Fruit fly (Drosophila melanogaster) whole organism, prepupa: ENCODE measurements around the gene sphe.
A peak's percentile ranks its signal among the peaks of the same experiment; 100 is the strongest.

Source experiments
- Blimp-1 ChIP-seq: fragments of 200-800 bp; sonication (Bioruptor generic); optimal IDR thresholded peaks from 3 replicates; lab custom pipeline; 2017; ENCODE audit warnings: missing biosample characterization, missing genetic modification characterization, mild to moderate bottlenecking, moderate library complexity, missing genetic modification reagents
- CG10631 ChIP-seq: fragments of 200-800 bp; sonication (Bioruptor generic); optimal IDR thresholded peaks from 2 replicates; lab custom pipeline; 2016; ENCODE audit warnings: missing biosample characterization, missing genetic modification characterization
- CG11294 ChIP-seq: fragments of 200-800 bp; sonication (Bioruptor generic); IDR thresholded peaks from 2 replicates; pipeline ENCODE4 v1.3.6; 2022; ENCODE audit warnings: missing biosample characterization, missing genetic modification characterization
- CG11762 ChIP-seq: fragments of 200-800 bp; sonication (Bioruptor generic); optimal IDR thresholded peaks from 3 replicates; lab custom pipeline; 2016; ENCODE audit warnings: missing biosample characterization, missing genetic modification characterization; ENCODE audit not compliant: insufficient read depth
- CG15336 ChIP-seq: fragments of 200-800 bp; sonication (Bioruptor generic); IDR thresholded peaks from 2 replicates; pipeline ENCODE4 v1.3.6; 2022; ENCODE audit warnings: missing biosample characterization, missing genetic modification characterization
- CG1621 ChIP-seq: fragments of 200-800 bp; sonication (Bioruptor generic); optimal IDR thresholded peaks from 3 replicates; lab custom pipeline; 2018; ENCODE audit warnings: missing biosample characterization, mild to moderate bottlenecking, missing genetic modification characterization
- CG16779 ChIP-seq: fragments of 200-800 bp; sonication (Bioruptor generic); optimal IDR thresholded peaks from 3 replicates; lab custom pipeline; 2017; ENCODE audit warnings: missing biosample characterization, mild to moderate bottlenecking, missing genetic modification characterization
- CG3032 ChIP-seq: fragments of 200-800 bp; optimal IDR thresholded peaks from 2 replicates; lab custom pipeline; 2019; ENCODE audit warnings: missing biosample characterization, mild to moderate bottlenecking, missing genetic modification characterization, moderate library complexity
- CG31627 ChIP-seq: fragments of 200-800 bp; sonication (Bioruptor generic); optimal IDR thresholded peaks from 3 replicates; lab custom pipeline; 2016; ENCODE audit warnings: missing biosample characterization, missing genetic modification characterization
- CG32006 ChIP-seq: fragments of 200-800 bp; sonication (Bioruptor generic); optimal IDR thresholded peaks from 3 replicates; lab custom pipeline; 2017; ENCODE audit warnings: missing biosample characterization, mild to moderate bottlenecking, missing genetic modification characterization
- CG3919 ChIP-seq: fragments of 200-800 bp; sonication (Bioruptor generic); optimal IDR thresholded peaks from 3 replicates; lab custom pipeline; 2016; ENCODE audit warnings: missing biosample characterization, missing genetic modification characterization
- CG4318 ChIP-seq: fragments of 200-800 bp; sonication (Bioruptor generic); optimal IDR thresholded peaks from 3 replicates; lab custom pipeline; 2017; ENCODE audit warnings: missing biosample characterization, mild to moderate bottlenecking, missing genetic modification characterization
- CG6163 ChIP-seq: fragments of 200-800 bp; sonication (Bioruptor generic); IDR thresholded peaks from 3 replicates; pipeline ENCODE4 v1.3.6; 2022; ENCODE audit warnings: missing biosample characterization, missing genetic modification characterization
- CG6808 ChIP-seq: fragments of 200-800 bp; sonication (Bioruptor generic); optimal IDR thresholded peaks from 3 replicates; lab custom pipeline; 2017; ENCODE audit warnings: missing biosample characterization, missing genetic modification characterization, mild to moderate bottlenecking, moderate library complexity, missing genetic modification reagents
- CG6854 ChIP-seq: fragments of 200-800 bp; sonication (Bioruptor generic); optimal IDR thresholded peaks from 2 replicates; lab custom pipeline; 2017; ENCODE audit warnings: missing biosample characterization, mild to moderate bottlenecking, missing genetic modification characterization
- CG7368 ChIP-seq: fragments of 200-800 bp; sonication (Bioruptor generic); optimal IDR thresholded peaks from 3 replicates; lab custom pipeline; 2016; ENCODE audit warnings: missing biosample characterization, missing genetic modification characterization
- CG8119 ChIP-seq: fragments of 200-800 bp; sonication (Bioruptor generic); IDR thresholded peaks from 3 replicates; pipeline ENCODE4 v1.3.6; 2022; ENCODE audit warnings: missing biosample characterization, missing genetic modification characterization
- CG8632 ChIP-seq: fragments of 200-800 bp; sonication (Bioruptor generic); optimal IDR thresholded peaks from 3 replicates; lab custom pipeline; 2016; ENCODE audit warnings: missing biosample characterization, missing genetic modification characterization
- CG9139 ChIP-seq: fragments of 200-800 bp; sonication (Bioruptor generic); optimal IDR thresholded peaks from 3 replicates; lab custom pipeline; 2017; ENCODE audit warnings: missing biosample characterization, mild to moderate bottlenecking, missing genetic modification characterization
- Eip75B ChIP-seq: fragments of 200-800 bp; sonication (Bioruptor generic); optimal IDR thresholded peaks from 3 replicates; lab custom pipeline; 2016; ENCODE audit warnings: missing biosample characterization, missing genetic modification characterization
- Eip78C ChIP-seq: fragments of 200-800 bp; sonication (Bioruptor generic); peaks from one replicate; lab custom pipeline; 2016; ENCODE audit warnings: missing biosample characterization, missing genetic modification characterization
- Ets96B ChIP-seq: fragments of 200-800 bp; optimal IDR thresholded peaks from 2 replicates; lab custom pipeline; 2019; ENCODE audit warnings: missing biosample characterization, mild to moderate bottlenecking, missing genetic modification characterization, moderate library complexity
- Gug ChIP-seq: fragments of 200-800 bp; sonication (Bioruptor generic); IDR thresholded peaks from 2 replicates; pipeline ENCODE4 v1.3.6; 2022; ENCODE audit warnings: missing biosample characterization, missing genetic modification characterization
- Hr38 ChIP-seq: sonication (Bioruptor generic); optimal IDR thresholded peaks from 2 replicates; lab custom pipeline; 2016; ENCODE audit warnings: missing biosample characterization, missing genetic modification characterization
- Met ChIP-seq: fragments of 200-800 bp; sonication (Bioruptor generic); optimal IDR thresholded peaks from 3 replicates; lab custom pipeline; 2016; ENCODE audit warnings: missing biosample characterization, missing genetic modification characterization
- OdsH ChIP-seq: fragments of 200-800 bp; sonication (Bioruptor generic); optimal IDR thresholded peaks from 3 replicates; lab custom pipeline; 2016; ENCODE audit warnings: missing biosample characterization, missing genetic modification characterization
- Smox ChIP-seq: fragments of 200-800 bp; sonication (Bioruptor generic); optimal IDR thresholded peaks from 3 replicates; lab custom pipeline; 2016; ENCODE audit warnings: missing biosample characterization, missing genetic modification characterization
- Sox102F ChIP-seq: fragments of 200-800 bp; sonication (Bioruptor generic); optimal IDR thresholded peaks from 2 replicates; lab custom pipeline; 2016; ENCODE audit warnings: missing biosample characterization, mild to moderate bottlenecking, missing genetic modification characterization
- Sox14 ChIP-seq: fragments of 200-800 bp; sonication (Bioruptor generic); optimal IDR thresholded peaks from 3 replicates; lab custom pipeline; 2016; ENCODE audit warnings: missing biosample characterization, missing genetic modification characterization
- achi ChIP-seq: fragments of 200-800 bp; sonication (Bioruptor generic); optimal IDR thresholded peaks from 3 replicates; lab custom pipeline; 2016; ENCODE audit warnings: missing biosample characterization, missing genetic modification characterization
- acj6 ChIP-seq: fragments of 200-800 bp; sonication (Bioruptor generic); optimal IDR thresholded peaks from 3 replicates; lab custom pipeline; 2016; ENCODE audit warnings: missing biosample characterization, missing genetic modification characterization
- cyc ChIP-seq: fragments of 200-800 bp; sonication (Bioruptor generic); optimal IDR thresholded peaks from 3 replicates; lab custom pipeline; 2016; ENCODE audit warnings: missing biosample characterization, missing genetic modification characterization
- dac ChIP-seq: fragments of 200-800 bp; sonication (Bioruptor generic); optimal IDR thresholded peaks from 2 replicates; lab custom pipeline; 2017; ENCODE audit warnings: missing biosample characterization, mild to moderate bottlenecking, missing genetic modification characterization
- eg ChIP-seq: fragments of 200-800 bp; sonication (Bioruptor generic); IDR thresholded peaks from 3 replicates; pipeline ENCODE4 v1.3.6; 2022; ENCODE audit warnings: missing biosample characterization, missing genetic modification characterization
- esn ChIP-seq: fragments of 200-800 bp; sonication (Bioruptor generic); optimal IDR thresholded peaks from 2 replicates; lab custom pipeline; 2016; ENCODE audit warnings: missing biosample characterization, mild to moderate bottlenecking, missing genetic modification characterization, moderate library complexity
- fd59A ChIP-seq: fragments of 200-800 bp; sonication (Bioruptor generic); optimal IDR thresholded peaks from 2 replicates; lab custom pipeline; 2017; ENCODE audit warnings: missing biosample characterization, mild to moderate bottlenecking, missing genetic modification characterization, missing genetic modification reagents
- fd85E ChIP-seq: fragments of 200-800 bp; sonication (Bioruptor generic); optimal IDR thresholded peaks from 3 replicates; lab custom pipeline; 2016; ENCODE audit warnings: missing biosample characterization, missing genetic modification characterization
- fkh ChIP-seq: fragments of 200-800 bp; sonication (Bioruptor generic); optimal IDR thresholded peaks from 3 replicates; lab custom pipeline; 2017; ENCODE audit warnings: missing biosample characterization, mild to moderate bottlenecking, missing genetic modification characterization, moderate library complexity
- net ChIP-seq: fragments of 200-800 bp; sonication (Bioruptor generic); optimal IDR thresholded peaks from 3 replicates; lab custom pipeline; 2016; ENCODE audit warnings: missing biosample characterization, missing genetic modification characterization
- pdm3 ChIP-seq: fragments of 200-800 bp; sonication (Bioruptor generic); optimal IDR thresholded peaks from 3 replicates; lab custom pipeline; 2016; ENCODE audit warnings: missing biosample characterization, missing genetic modification characterization
- spab ChIP-seq: fragments of 200-800 bp; sonication (Bioruptor generic); optimal IDR thresholded peaks from 2 replicates; lab custom pipeline; 2017; ENCODE audit warnings: missing biosample characterization, mild to moderate bottlenecking, missing genetic modification characterization, missing genetic modification reagents
- ss ChIP-seq, 2 experiments: fragments of 200-800 bp; sonication (Bioruptor generic); optimal IDR thresholded peaks; 2 replicates in 1 of 2; 3 replicates in 1 of 2; lab custom pipeline; 2017 to 2018; ENCODE audit warnings: mild to moderate bottlenecking in 2 of 2, missing biosample characterization in 2 of 2, missing genetic modification characterization in 2 of 2, moderate library complexity in 1 of 2
- svp ChIP-seq: fragments of 200-800 bp; sonication (Bioruptor generic); peaks from one replicate; lab custom pipeline; 2016; ENCODE audit warnings: missing biosample characterization, missing genetic modification characterization

Gene sphe

dm6 chrX:16670262-16670661 is 31.5 kb downstream of the sphe start (continued):
- peak; percentile 27 for TF ChIP-seq achi
- TF ChIP-seq CG8119 (GFP tag; lab: Robert Waterston, UW), result peak; percentile 31; the same call in 1 of the 3 replicates
- no peak for TF ChIP-seq net

dm6 chrX:16669849-16670248 is 31.9 kb downstream of the sphe start:
- TF ChIP-seq esn (GFP tag; lab: Kevin White, UChicago) (no peak), Eip78C (GFP tag; lab: Kevin White, UChicago) (peak; percentile 51), Met (GFP tag; lab: Kevin White, UChicago) (peak; percentile 4), spab (GFP tag; lab: Kevin White, UChicago) (no peak)

- TF ChIP-seq eg (GFP tag; lab: Robert Waterston, UW), result no peak
- peak in 1 of 2 experiments; percentile 11 for TF ChIP-seq ss (GFP tag; optimal IDR thresholded peaks at IDR 0.05; lab: Kevin White, UChicago)
- TF ChIP-seq Eip78C (GFP tag; lab: Kevin White, UChicago), result peak; percentile 72
- no peak for TF ChIP-seq Sox102F
- TF ChIP-seq Eip75B (GFP tag; lab: Kevin White, UChicago), result no peak
- no peak for TF ChIP-seq pdm3
- TF ChIP-seq fkh (GFP tag; lab: Kevin White, UChicago), result peak; percentile 7
- TF ChIP-seq esn (GFP tag; lab: Kevin White, UChicago), result no peak
- peak; percentile 70 for TF ChIP-seq svp
- TF ChIP-seq fd59A (GFP tag; lab: Kevin White, UChicago), result no peak
- no peak for TF ChIP-seq CG11294 (GFP tag; lab: Robert Waterston, UW)
- no peak for TF ChIP-seq dac (GFP tag; lab: Kevin White, UChicago)
- TF ChIP-seq CG10631 (GFP tag; lab: Kevin White, UChicago), result no peak
- TF ChIP-seq CG8632, result no peak
- no peak for TF ChIP-seq CG9139 (GFP tag; lab: Kevin White, UChicago)
- no peak for TF ChIP-seq CG11762 (GFP tag; lab: Kevin White, UChicago)
- TF ChIP-seq CG4318 (GFP tag; lab: Kevin White, UChicago), result no peak
- TF ChIP-seq CG6808, result peak; percentile 16
- no peak for TF ChIP-seq CG7368 (GFP tag; lab: Kevin White, UChicago)
- TF ChIP-seq Smox (GFP tag; lab: Kevin White, UChicago), result peak; percentile 16
- peak; percentile 5 for TF ChIP-seq Ets96B
Observed at dm6 chrX:16664405-16665064, 37.2 kb downstream of the sphe start, which contains the start of gene CG15865. CG15865 (minus strand) TSS chrX:16664455.

dm6 chrX:16660632-16661031 is 41.1 kb downstream of the sphe start:
- TF ChIP-seq CG1621 (tag; lab: Kevin White, UChicago), result no peak
- no peak for TF ChIP-seq CG16779
- TF ChIP-seq CG6854 (GFP tag; lab: Kevin White, UChicago), result no peak
- TF ChIP-seq Hr38, result no peak
- TF ChIP-seq fd59A (GFP tag; lab: Kevin White, UChicago), result no peak
- no peak for TF ChIP-seq CG3919
- peak; percentile 13 for TF ChIP-seq Eip78C (GFP tag; lab: Kevin White, UChicago)
- no peak for TF ChIP-seq CG11294 (GFP tag; lab: Robert Waterston, UW)
- peak; percentile 17 for TF ChIP-seq fkh (GFP tag; lab: Kevin White, UChicago)
- no peak for TF ChIP-seq CG32006 (GFP tag; lab: Kevin White, UChicago)
- no peak for TF ChIP-seq Ets96B

dm6 chrX:16655724-16656235 is 46.0 kb downstream of the sphe start:
- TF ChIP-seq CG9139 (GFP tag; lab: Kevin White, UChicago), result no peak
- TF ChIP-seq CG8632, result no peak
- no peak for TF ChIP-seq CG6163 (GFP tag; lab: Robert Waterston, UW)
- no peak for TF ChIP-seq cyc
- TF ChIP-seq OdsH (GFP tag; lab: Kevin White, UChicago), result no peak
- no peak for TF ChIP-seq Hr38
- no peak for TF ChIP-seq Gug (GFP tag; lab: Robert Waterston, UW)
- TF ChIP-seq CG3032, result no peak
- no peak for TF ChIP-seq Sox14 (GFP tag; lab: Kevin White, UChicago)
- TF ChIP-seq acj6 (GFP tag; lab: Kevin White, UChicago), result no peak
- no peak for TF ChIP-seq fd85E (GFP tag; lab: Kevin White, UChicago)
- no peak for TF ChIP-seq CG7368 (GFP tag; lab: Kevin White, UChicago)
- no peak for TF ChIP-seq Blimp-1
- peak; percentile 76 for TF ChIP-seq svp
- TF ChIP-seq CG15336 (GFP tag; lab: Robert Waterston, UW), result peak; percentile 28; the same call in 1 of the 2 replicates
- TF ChIP-seq CG10631 (GFP tag; lab: Kevin White, UChicago), result no peak
- TF ChIP-seq CG3919, result no peak
- TF ChIP-seq CG31627 (GFP tag; lab: Kevin White, UChicago), result no peak
- TF ChIP-seq net, result no peak
